Worm (Caenorhabditis elegans) whole organism, early embryonic: ENCODE data around the gene lgc-12.

Source experiments
- B0310.2 ChIP-seq: sonication (generic microtip); optimal IDR thresholded peaks from 2 replicates; lab custom pipeline; 2016; ENCODE audit warnings: mild to moderate bottlenecking, missing genetic modification characterization, missing compliant biosample characterization
- F13C5.2 ChIP-seq: sonication (generic microtip); optimal IDR thresholded peaks from 2 replicates; lab custom pipeline; 2017; ENCODE audit warnings: mild to moderate bottlenecking, missing genetic modification characterization, inconsistent platforms, missing compliant biosample characterization
- aly-1 ChIP-seq: sonication (generic microtip); optimal IDR thresholded peaks from 2 replicates; lab custom pipeline; 2016; ENCODE audit warnings: missing genetic modification characterization, missing compliant biosample characterization
- ama-1 ChIP-seq: fragments of 150-350 bp; optimal IDR thresholded peaks from 2 replicates; lab custom pipeline; 2014
- ceh-13 ChIP-seq: fragments of 200-800 bp; sonication (Bioruptor generic); optimal IDR thresholded peaks from 2 replicates; lab custom pipeline; 2018; ENCODE audit warnings: mild to moderate bottlenecking, missing genetic modification characterization, missing compliant biosample characterization
- ceh-36 ChIP-seq: sonication (generic microtip); optimal IDR thresholded peaks from 2 replicates; lab custom pipeline; 2016; ENCODE audit warnings: missing genetic modification characterization, inconsistent platforms, missing compliant biosample characterization
- ets-7 ChIP-seq: sonication (generic microtip); optimal IDR thresholded peaks from 2 replicates; lab custom pipeline; 2016; ENCODE audit warnings: missing genotype, missing genetic modification characterization, missing compliant biosample characterization
- flt-1 ChIP-seq: fragments of 200-800 bp; sonication (Bioruptor generic); IDR thresholded peaks from 2 replicates; pipeline ENCODE4 v1.3.6; 2022; ENCODE audit warnings: missing genetic modification characterization, missing compliant biosample characterization
- hmbx-1 ChIP-seq: sonication (generic microtip); optimal IDR thresholded peaks from 2 replicates; lab custom pipeline; 2016; ENCODE audit warnings: mild to moderate bottlenecking, missing genetic modification characterization, missing compliant biosample characterization
- hmg-4 ChIP-seq: fragments of 200-800 bp; sonication (Bioruptor generic); optimal IDR thresholded peaks from 2 replicates; lab custom pipeline; 2018; ENCODE audit warnings: mild to moderate bottlenecking, missing genetic modification characterization, missing compliant biosample characterization
- hnd-1 ChIP-seq: sonication (generic microtip); optimal IDR thresholded peaks from 2 replicates; lab custom pipeline; 2016; ENCODE audit warnings: missing genetic modification characterization, missing compliant biosample characterization
- pes-1 ChIP-seq: fragments of 200-800 bp; sonication (Bioruptor generic); IDR thresholded peaks from 2 replicates; pipeline ENCODE4 v1.3.6; 2022; ENCODE audit warnings: missing genetic modification reagents, missing genetic modification characterization, missing compliant biosample characterization
- scrt-1 ChIP-seq: fragments of 200-800 bp; sonication (Bioruptor generic); IDR thresholded peaks from 2 replicates; pipeline ENCODE4 v1.3.6; 2022; ENCODE audit warnings: missing genetic modification characterization, missing compliant biosample characterization
- sea-1 ChIP-seq: fragments of 200-800 bp; sonication (Bioruptor generic); conservative IDR thresholded peaks from 2 replicates; pipeline ENCODE4 v1.3.6; 2022; ENCODE audit warnings: missing genetic modification characterization, missing compliant biosample characterization
- tbx-11 ChIP-seq: fragments of 200-800 bp; sonication (Bioruptor generic); IDR thresholded peaks from 2 replicates; pipeline ENCODE4 v1.3.6; 2022; ENCODE audit warnings: missing genetic modification characterization, missing compliant biosample characterization
- tbx-37 ChIP-seq: fragments of 200-800 bp; sonication (Bioruptor generic); conservative IDR thresholded peaks from 2 replicates; pipeline ENCODE4 v1.3.6; 2022; ENCODE audit warnings: missing genetic modification reagents, missing genetic modification characterization, missing compliant biosample characterization
- tra-4 ChIP-seq: sonication (generic microtip); optimal IDR thresholded peaks from 2 replicates; lab custom pipeline; 2017; ENCODE audit warnings: missing genetic modification characterization, missing compliant biosample characterization

Gene lgc-12

ce11 chrIII:7561872-7562271, at the start of gene lgc-12:
lgc-12 (plus strand) TSS chrIII:7562172.
- TF ChIP-seq ets-7 (tag; lab: Kevin White, UChicago) (no peak), hnd-1 (no peak), flt-1 (GFP tag; lab: Robert Waterston, UW) (no peak), ceh-13 (no peak), B0310.2 (no peak), ceh-36 (tag; lab: Kevin White, UChicago) (no peak), tra-4 (tag; lab: Kevin White, UChicago) (no peak), scrt-1 (GFP tag; lab: Robert Waterston, UW) (no peak), tbx-11 (GFP tag; lab: Robert Waterston, UW) (no peak), sea-1 (GFP tag; lab: Robert Waterston, UW) (no peak)

ce11 chrIII:7518424-7518823, 43.5 kb upstream of the lgc-12 start, which contains the start of gene clk-2:
clk-2 (minus strand) TSS chrIII:7518524.
- TF ChIP-seq F13C5.2 (tag; lab: Kevin White, UChicago), result no peak
- no peak for TF ChIP-seq ets-7 (tag; lab: Kevin White, UChicago)
- no peak for TF ChIP-seq tbx-11 (GFP tag; lab: Robert Waterston, UW)
- TF ChIP-seq sea-1 (GFP tag; lab: Robert Waterston, UW), result no peak
- TF ChIP-seq hnd-1, result no peak
- no peak for TF ChIP-seq B0310.2
- TF ChIP-seq pes-1 (GFP tag; lab: Robert Waterston, UW), result no peak
- TF ChIP-seq aly-1 (tag; lab: Kevin White, UChicago), result no peak
- no peak for TF ChIP-seq ama-1 (lab: Kevin White, UChicago)
- TF ChIP-seq hmbx-1 (tag; lab: Kevin White, UChicago), result no peak
- TF ChIP-seq tbx-37 (GFP tag; lab: Robert Waterston, UW), result no peak
- TF ChIP-seq ceh-13, result no peak
- no peak for TF ChIP-seq ceh-36 (tag; lab: Kevin White, UChicago)
- TF ChIP-seq tra-4 (tag; lab: Kevin White, UChicago), result no peak

ce11 chrIII:7520672-7521071, 41.3 kb upstream of the lgc-12 start, which contains the start of the genes cux-7 and C07H6.2:
cux-7 (minus strand) TSS chrIII:7520845.
C07H6.2 (plus strand) TSS chrIII:7521009.
- TF ChIP-seq pes-1 (GFP tag; lab: Robert Waterston, UW), result no peak
- TF ChIP-seq tbx-11 (GFP tag; lab: Robert Waterston, UW), result 0 out of 2 replicates have a peak, but pooled peaks have one; percentile 54
- TF ChIP-seq hmg-4 (GFP tag; lab: Kevin White, UChicago), result peak; percentile 49
- TF ChIP-seq ceh-36 (tag; lab: Kevin White, UChicago), result no peak
- TF ChIP-seq B0310.2, result peak; percentile 11
- peak; percentile 63; the same call in 1 of the 2 replicates for TF ChIP-seq sea-1 (GFP tag; lab: Robert Waterston, UW)
- TF ChIP-seq F13C5.2 (tag; lab: Kevin White, UChicago), result peak; percentile 55
- TF ChIP-seq scrt-1 (GFP tag; lab: Robert Waterston, UW), result 0 out of 2 replicates have a peak, but pooled peaks have one; percentile 53
- peak; percentile 39 for TF ChIP-seq hnd-1
- TF ChIP-seq hmbx-1 (tag; lab: Kevin White, UChicago), result no peak
- TF ChIP-seq tbx-37 (GFP tag; lab: Robert Waterston, UW), result peak; percentile 98
- peak; percentile 57 for TF ChIP-seq ets-7 (tag; lab: Kevin White, UChicago)
- peak; percentile 65 for TF ChIP-seq flt-1 (GFP tag; lab: Robert Waterston, UW)
- TF ChIP-seq ama-1 (lab: Kevin White, UChicago), result no peak
- no peak for TF ChIP-seq ceh-13
- TF ChIP-seq aly-1 (tag; lab: Kevin White, UChicago), result peak; percentile 2
- peak; percentile 45 for TF ChIP-seq tra-4 (tag; lab: Kevin White, UChicago)

ce11 chrIII:7521163-7521562, 40.8 kb upstream of the lgc-12 start, which contains the start of gene lig-4:
lig-4 (plus strand) TSS chrIII:7521463.
- TF ChIP-seq sea-1 (GFP tag; lab: Robert Waterston, UW), result no peak

- TF ChIP-seq flt-1 (GFP tag; lab: Robert Waterston, UW), result no peak
- TF ChIP-seq tbx-37 (GFP tag; lab: Robert Waterston, UW), result no peak
- TF ChIP-seq B0310.2, result no peak
- TF ChIP-seq ama-1 (lab: Kevin White, UChicago), result no peak
- no peak for TF ChIP-seq ets-7 (tag; lab: Kevin White, UChicago)
- TF ChIP-seq scrt-1 (GFP tag; lab: Robert Waterston, UW), result no peak
- no peak for TF ChIP-seq hnd-1
- no peak for TF ChIP-seq ceh-13
- TF ChIP-seq ceh-36 (tag; lab: Kevin White, UChicago), result no peak
- TF ChIP-seq tra-4 (tag; lab: Kevin White, UChicago), result no peak
- TF ChIP-seq tbx-11 (GFP tag; lab: Robert Waterston, UW), result no peak
- TF ChIP-seq F13C5.2 (tag; lab: Kevin White, UChicago), result no peak
- no peak for TF ChIP-seq hmbx-1 (tag; lab: Kevin White, UChicago)
- TF ChIP-seq hmg-4 (GFP tag; lab: Kevin White, UChicago), result no peak
- TF ChIP-seq sea-1 (GFP tag; lab: Robert Waterston, UW), result no peak
- no peak for TF ChIP-seq pes-1 (GFP tag; lab: Robert Waterston, UW)
- TF ChIP-seq aly-1 (tag; lab: Kevin White, UChicago), result no peak
Observed at ce11 chrIII:7524830-7525344, 37.1 kb upstream of the lgc-12 start.

- TF ChIP-seq ama-1 (lab: Kevin White, UChicago) (no peak), flt-1 (GFP tag; lab: Robert Waterston, UW) (no peak), tbx-37 (GFP tag; lab: Robert Waterston, UW) (no peak), sea-1 (GFP tag; lab: Robert Waterston, UW) (no peak), F13C5.2 (tag; lab: Kevin White, UChicago) (no peak)
Observed at ce11 chrIII:7526974-7527466, 35.0 kb upstream of the lgc-12 start.

ce11 chrIII:7530108-7530507, 31.9 kb upstream of the lgc-12 start:
- TF ChIP-seq ets-7 (tag; lab: Kevin White, UChicago) (no peak), aly-1 (tag; lab: Kevin White, UChicago) (no peak), flt-1 (GFP tag; lab: Robert Waterston, UW) (no peak), pes-1 (GFP tag; lab: Robert Waterston, UW) (no peak), ceh-36 (tag; lab: Kevin White, UChicago) (no peak), tbx-11 (GFP tag; lab: Robert Waterston, UW) (no peak), tbx-37 (GFP tag; lab: Robert Waterston, UW) (no peak), ceh-13 (no peak), tra-4 (tag; lab: Kevin White, UChicago) (no peak), hmbx-1 (tag; lab: Kevin White, UChicago) (no peak), hmg-4 (GFP tag; lab: Kevin White, UChicago) (no peak), ama-1 (lab: Kevin White, UChicago) (no peak), B0310.2 (no peak), hnd-1 (no peak), F13C5.2 (tag; lab: Kevin White, UChicago) (no peak), sea-1 (GFP tag; lab: Robert Waterston, UW) (no peak), scrt-1 (GFP tag; lab: Robert Waterston, UW) (no peak)
